Worm (Caenorhabditis elegans) whole organism, midembryonic: ENCODE results near the gene K07D4.2.

Experiments
- T22C8.4 ChIP-seq: fragments of 200-800 bp; sonication (Bioruptor generic); IDR thresholded peaks from 2 replicates; pipeline ENCODE4 v1.3.6; 2022; ENCODE audit warnings: missing genetic modification characterization, missing compliant biosample characterization
- flt-1 ChIP-seq: fragments of 200-800 bp; sonication (Bioruptor generic); IDR thresholded peaks from 2 replicates; pipeline ENCODE4 v1.3.6; 2022; ENCODE audit warnings: missing genetic modification characterization, missing compliant biosample characterization
- klf-2 ChIP-seq: fragments of 200-800 bp; sonication (Bioruptor generic); conservative IDR thresholded peaks from 2 replicates; pipeline ENCODE4 v1.3.6; 2022; ENCODE audit warnings: missing genetic modification reagents, missing genetic modification characterization, missing compliant biosample characterization
- med-1 ChIP-seq: sonication (generic microtip); optimal IDR thresholded peaks from 2 replicates; lab custom pipeline; 2017; ENCODE audit warnings: missing genetic modification characterization, mild to moderate bottlenecking, missing compliant biosample characterization, antibody characterized with exemption, missing genetic modification reagents; ENCODE audit not compliant: insufficient read depth
- ref-1 ChIP-seq: fragments of 200-800 bp; sonication (Bioruptor generic); conservative IDR thresholded peaks from 2 replicates; pipeline ENCODE4 v1.3.6; 2022; ENCODE audit warnings: missing genetic modification reagents, missing genetic modification characterization, missing compliant biosample characterization
- tab-1 ChIP-seq: fragments of 200-800 bp; sonication (Bioruptor generic); IDR thresholded peaks from 2 replicates; pipeline ENCODE4 v1.3.6; 2022; ENCODE audit warnings: missing genetic modification characterization, missing compliant biosample characterization
- ztf-23 ChIP-seq: fragments of 200-800 bp; sonication (Bioruptor generic); IDR thresholded peaks from 2 replicates; pipeline ENCODE4 v1.3.6; 2022; ENCODE audit warnings: missing genetic modification reagents, missing genetic modification characterization, missing compliant biosample characterization

Gene K07D4.2

DNA sequence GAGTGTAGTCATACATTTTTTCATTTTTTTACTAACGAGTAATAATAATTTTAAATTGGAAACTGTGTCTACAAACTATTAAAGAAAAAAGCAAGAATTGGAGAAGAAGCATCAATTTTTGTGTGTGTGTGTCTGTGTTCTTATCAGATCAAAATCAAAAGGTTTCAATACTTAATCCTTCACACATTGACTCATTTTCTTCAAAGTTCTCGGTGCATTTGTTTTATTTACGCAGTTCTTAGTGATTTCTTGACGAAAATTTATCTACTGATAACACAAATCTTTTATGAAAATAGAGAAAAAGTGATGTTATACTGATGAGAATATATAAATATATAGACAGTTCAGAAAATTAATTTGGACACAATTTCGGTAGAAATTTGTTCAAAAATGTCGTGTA, 49.3 kb downstream of the K07D4.2 start, which contains the start of gene clc-22:
Gene clc-22, minus strand, starts transcription at position 71 of the 400 bp plus-strand sequence.
- no peak for TF ChIP-seq ref-1
- no peak for TF ChIP-seq tab-1 (GFP tag; lab: Robert Waterston, UW)
- no peak for TF ChIP-seq flt-1 (GFP tag; lab: Robert Waterston, UW)
- TF ChIP-seq T22C8.4 (GFP tag; lab: Robert Waterston, UW): no peak
- TF ChIP-seq med-1 (GFP tag; lab: Kevin White, UChicago): no peak
- TF ChIP-seq ztf-23 (GFP tag; lab: Robert Waterston, UW): no peak
- TF ChIP-seq klf-2: no peak
